Fruit fly (Drosophila melanogaster) whole organism, embryonic: Measurements from ENCODE around the gene CG13021.
A peak's percentile ranks its signal among the peaks of the same experiment; 100 is the strongest.

Experiments used
- CG10267 ChIP-seq: fragments of 200-800 bp; sonication (Bioruptor generic); optimal IDR thresholded peaks from 2 replicates; lab custom pipeline; 2018; ENCODE audit warnings: missing biosample characterization, mild to moderate bottlenecking, missing genetic modification characterization, moderate library complexity
- CG10543 ChIP-seq: fragments of 200-800 bp; sonication (Bioruptor generic); optimal IDR thresholded peaks from 3 replicates; lab custom pipeline; 2017; ENCODE audit warnings: missing biosample characterization, mild to moderate bottlenecking, missing genetic modification characterization, moderate library complexity
- CG10654 ChIP-seq: fragments of 200-800 bp; sonication (Bioruptor generic); optimal IDR thresholded peaks from 2 replicates; lab custom pipeline; 2016; ENCODE audit warnings: missing biosample characterization, missing genetic modification characterization
- CG10979 ChIP-seq: fragments of 200-800 bp; sonication (Bioruptor generic); optimal IDR thresholded peaks from 2 replicates; lab custom pipeline; 2018; ENCODE audit warnings: missing biosample characterization, mild to moderate bottlenecking, missing genetic modification characterization, moderate library complexity
- CG11723 ChIP-seq: fragments of 200-800 bp; sonication (Bioruptor generic); optimal IDR thresholded peaks from 2 replicates; lab custom pipeline; 2017; ENCODE audit warnings: missing biosample characterization, mild to moderate bottlenecking, missing genetic modification characterization
- CG12219 ChIP-seq: fragments of 200-800 bp; sonication (Bioruptor generic); optimal IDR thresholded peaks from 3 replicates; lab custom pipeline; 2018; ENCODE audit warnings: missing biosample characterization, mild to moderate bottlenecking, missing genetic modification characterization
- CG12942 ChIP-seq: fragments of 200-800 bp; sonication (Bioruptor generic); optimal IDR thresholded peaks from 3 replicates; lab custom pipeline; 2016; ENCODE audit warnings: missing biosample characterization, missing genetic modification characterization
- CG14441 ChIP-seq: fragments of 200-800 bp; sonication (Bioruptor generic); IDR thresholded peaks from 2 replicates; pipeline ENCODE4 v1.3.6; 2022; ENCODE audit warnings: missing biosample characterization, missing genetic modification characterization
- CG15011 ChIP-seq: fragments of 200-800 bp; sonication (Bioruptor generic); optimal IDR thresholded peaks from 3 replicates; lab custom pipeline; 2018; ENCODE audit warnings: missing biosample characterization, mild to moderate bottlenecking, missing genetic modification characterization
- CG1602 ChIP-seq: fragments of 200-800 bp; sonication (Bioruptor generic); optimal IDR thresholded peaks from 3 replicates; lab custom pipeline; 2016; ENCODE audit warnings: missing biosample characterization, missing genetic modification characterization
- CG16863 ChIP-seq: fragments of 200-800 bp; sonication (Bioruptor generic); optimal IDR thresholded peaks from 3 replicates; lab custom pipeline; 2016; ENCODE audit warnings: missing biosample characterization, missing genetic modification characterization
- CG30020 ChIP-seq: fragments of 200-800 bp; optimal IDR thresholded peaks from 2 replicates; lab custom pipeline; 2019; ENCODE audit warnings: missing biosample characterization, mild to moderate bottlenecking, missing genetic modification characterization, moderate library complexity
- CG30403 ChIP-seq: fragments of 200-800 bp; sonication (Bioruptor generic); optimal IDR thresholded peaks from 3 replicates; lab custom pipeline; 2016; ENCODE audit warnings: missing biosample characterization, missing genetic modification characterization
- CG3163 ChIP-seq: fragments of 200-800 bp; sonication (Bioruptor generic); optimal IDR thresholded peaks from 3 replicates; lab custom pipeline; 2016; ENCODE audit warnings: missing biosample characterization, missing genetic modification characterization
- CG3281 ChIP-seq: fragments of 200-800 bp; sonication (Bioruptor generic); optimal IDR thresholded peaks from 3 replicates; lab custom pipeline; 2017; ENCODE audit warnings: missing biosample characterization, mild to moderate bottlenecking, missing genetic modification characterization
- CG3407 ChIP-seq: fragments of 200-800 bp; sonication (Bioruptor generic); optimal IDR thresholded peaks from 2 replicates; lab custom pipeline; 2018; ENCODE audit warnings: missing biosample characterization, mild to moderate bottlenecking, missing genetic modification characterization
- CG3847 ChIP-seq: fragments of 200-800 bp; sonication (Bioruptor generic); IDR thresholded peaks from 2 replicates; pipeline ENCODE4 v1.3.6; 2022; ENCODE audit warnings: missing biosample characterization, missing genetic modification characterization
- CG4820 ChIP-seq: fragments of 200-800 bp; sonication (Bioruptor generic); optimal IDR thresholded peaks from 3 replicates; lab custom pipeline; 2016; ENCODE audit warnings: missing biosample characterization, missing genetic modification characterization
- CG4854 ChIP-seq: fragments of 200-800 bp; sonication (Bioruptor generic); optimal IDR thresholded peaks from 2 replicates; lab custom pipeline; 2016; ENCODE audit warnings: missing biosample characterization, missing genetic modification characterization, inconsistent platforms
- CG5245 ChIP-seq: fragments of 200-800 bp; sonication (Bioruptor generic); optimal IDR thresholded peaks from 3 replicates; lab custom pipeline; 2016; ENCODE audit warnings: missing biosample characterization, missing genetic modification characterization
- CG7372 ChIP-seq: fragments of 200-800 bp; sonication (Bioruptor generic); IDR thresholded peaks from 2 replicates; pipeline ENCODE4 v1.3.6; 2022; ENCODE audit warnings: missing biosample characterization, missing genetic modification characterization
- CG7987 ChIP-seq: fragments of 200-800 bp; sonication (Bioruptor generic); optimal IDR thresholded peaks from 2 replicates; lab custom pipeline; 2018; ENCODE audit warnings: missing biosample characterization, mild to moderate bottlenecking, missing genetic modification characterization, moderate library complexity
- CG8281 ChIP-seq: fragments of 200-800 bp; sonication (Bioruptor generic); optimal IDR thresholded peaks from 2 replicates; lab custom pipeline; 2018; ENCODE audit warnings: missing biosample characterization, mild to moderate bottlenecking, missing genetic modification characterization, moderate library complexity
- CG8359 ChIP-seq: fragments of 200-800 bp; sonication (Bioruptor generic); optimal IDR thresholded peaks from 2 replicates; lab custom pipeline; 2017; ENCODE audit warnings: missing biosample characterization, mild to moderate bottlenecking, missing genetic modification characterization, borderline replicate concordance
- CG9797 ChIP-seq: fragments of 200-800 bp; sonication (Bioruptor generic); optimal IDR thresholded peaks from 3 replicates; lab custom pipeline; 2018; ENCODE audit warnings: missing biosample characterization, mild to moderate bottlenecking, missing genetic modification characterization
- D19A ChIP-seq: fragments of 200-800 bp; optimal IDR thresholded peaks from 3 replicates; lab custom pipeline; 2019; ENCODE audit warnings: missing biosample characterization, mild to moderate bottlenecking, missing genetic modification characterization, moderate library complexity
- Dbx ChIP-seq: fragments of 200-800 bp; sonication (Bioruptor generic); IDR thresholded peaks from 3 replicates; pipeline ENCODE4 v1.3.6; 2022; ENCODE audit warnings: missing biosample characterization, missing genetic modification characterization
- HHEX ChIP-seq: fragments of 200-800 bp; sonication (Bioruptor generic); optimal IDR thresholded peaks from 3 replicates; lab custom pipeline; 2017; ENCODE audit warnings: missing biosample characterization, mild to moderate bottlenecking, missing genetic modification characterization, missing genetic modification reagents
- Hr51 ChIP-seq, 2 experiments: fragments of 200-800 bp; sonication (Bioruptor generic); optimal IDR thresholded peaks; 2 replicates in 1 of 2; 3 replicates in 1 of 2; lab custom pipeline; 2016 to 2018; ENCODE audit warnings: missing biosample characterization in 2 of 2, missing genetic modification characterization in 2 of 2, mild to moderate bottlenecking in 1 of 2, moderate library complexity in 1 of 2
- NC2β ChIP-seq: fragments of 200-800 bp; sonication (Bioruptor generic); optimal IDR thresholded peaks from 2 replicates; lab custom pipeline; 2016; ENCODE audit warnings: missing biosample characterization, missing genetic modification characterization
- NFAT ChIP-seq: fragments of 200-800 bp; sonication (Bioruptor generic); IDR thresholded peaks from 2 replicates; pipeline ENCODE4 v1.3.6; 2022; ENCODE audit warnings: missing biosample characterization, missing genetic modification characterization
- Nf-YB ChIP-seq: fragments of 200-800 bp; sonication (Bioruptor generic); optimal IDR thresholded peaks from 3 replicates; lab custom pipeline; 2019; ENCODE audit warnings: missing biosample characterization, mild to moderate bottlenecking, missing genetic modification characterization, moderate library complexity
- Spps ChIP-seq: fragments of 200-800 bp; sonication (Bioruptor generic); optimal IDR thresholded peaks from 2 replicates; lab custom pipeline; 2018; ENCODE audit warnings: missing biosample characterization, mild to moderate bottlenecking, missing genetic modification characterization
- Sry-β ChIP-seq: fragments of 200-800 bp; sonication (Bioruptor generic); optimal IDR thresholded peaks from 2 replicates; lab custom pipeline; 2018; ENCODE audit warnings: missing biosample characterization, mild to moderate bottlenecking, missing genetic modification characterization, moderate library complexity
- Stat92E ChIP-seq, 3 experiments: fragments of >200 bp in 2 of 3; fragments of 200-800 bp in 1 of 3; sonication (Bioruptor generic) in 1 of 3; optimal IDR thresholded peaks; 2 replicates each; lab custom pipeline; 2017 to 2019; ENCODE audit warnings: missing biosample characterization in 3 of 3, missing genetic modification characterization in 3 of 3, mild to moderate bottlenecking in 1 of 3, moderate library complexity in 1 of 3
- YL-1 ChIP-seq: fragments of 200-800 bp; sonication (Bioruptor generic); optimal IDR thresholded peaks from 3 replicates; lab custom pipeline; 2017; ENCODE audit warnings: missing biosample characterization, mild to moderate bottlenecking, missing genetic modification characterization
- fd3F ChIP-seq: fragments of 200-800 bp; sonication (Bioruptor generic); optimal IDR thresholded peaks from 2 replicates; lab custom pipeline; 2018; ENCODE audit warnings: missing biosample characterization, mild to moderate bottlenecking, missing genetic modification characterization, moderate library complexity
- kah ChIP-seq: fragments of 200-800 bp; sonication (Bioruptor generic); optimal IDR thresholded peaks from 2 replicates; lab custom pipeline; 2018; ENCODE audit warnings: missing biosample characterization, mild to moderate bottlenecking, missing genetic modification characterization
- knrl ChIP-seq: fragments of 200-800 bp; sonication (Bioruptor generic); IDR thresholded peaks from 3 replicates; pipeline ENCODE4 v1.3.6; 2022; ENCODE audit warnings: missing biosample characterization, missing genetic modification characterization; ENCODE audit not compliant: partially characterized antibody
- lilli ChIP-seq: fragments of 200-800 bp; sonication (Bioruptor generic); optimal IDR thresholded peaks from 3 replicates; lab custom pipeline; 2016; ENCODE audit warnings: missing biosample characterization, missing genetic modification characterization
- nerfin-2 ChIP-seq: fragments of 200-800 bp; sonication (Bioruptor generic); IDR thresholded peaks from 2 replicates; pipeline ENCODE4 v1.3.6; 2022; ENCODE audit warnings: missing biosample characterization, missing genetic modification characterization; ENCODE audit not compliant: partially characterized antibody
- phol ChIP-seq: fragments of 200-800 bp; sonication (Bioruptor generic); optimal IDR thresholded peaks from 3 replicates; lab custom pipeline; 2018; ENCODE audit warnings: missing biosample characterization, mild to moderate bottlenecking, missing genetic modification characterization, moderate library complexity
- salm ChIP-seq: fragments of 200-800 bp; sonication (Bioruptor generic); optimal IDR thresholded peaks from 2 replicates; lab custom pipeline; 2018; ENCODE audit warnings: missing biosample characterization, mild to moderate bottlenecking, missing genetic modification characterization
- scrt ChIP-seq: fragments of 200-800 bp; sonication (Bioruptor generic); optimal IDR thresholded peaks from 2 replicates; lab custom pipeline; 2018; ENCODE audit warnings: missing biosample characterization, mild to moderate bottlenecking, missing genetic modification characterization, moderate library complexity
- sna ChIP-seq: fragments of 200-800 bp; sonication (Bioruptor generic); IDR thresholded peaks from 2 replicates; pipeline ENCODE4 v1.3.6; 2022; ENCODE audit warnings: missing biosample characterization, missing genetic modification characterization; ENCODE audit not compliant: partially characterized antibody
- tna ChIP-seq: fragments of 200-800 bp; sonication (Bioruptor generic); IDR thresholded peaks from 2 replicates; pipeline ENCODE4 v1.3.6; 2022; ENCODE audit warnings: missing biosample characterization, missing genetic modification characterization; ENCODE audit not compliant: partially characterized antibody
- twi ChIP-seq: fragments of 200-800 bp; optimal IDR thresholded peaks from 2 replicates; lab custom pipeline; 2019; ENCODE audit warnings: missing biosample characterization, mild to moderate bottlenecking, missing genetic modification characterization, moderate library complexity
- yki ChIP-seq: fragments of >200 bp; optimal IDR thresholded peaks from 3 replicates; lab custom pipeline; 2018
- zen ChIP-seq: fragments of 200-800 bp; sonication (Bioruptor generic); optimal IDR thresholded peaks from 3 replicates; lab custom pipeline; 2018; ENCODE audit warnings: missing biosample characterization, mild to moderate bottlenecking, missing genetic modification characterization, moderate library complexity
- zen2 ChIP-seq: fragments of 200-800 bp; sonication (Bioruptor generic); IDR thresholded peaks from 3 replicates; pipeline ENCODE4 v1.3.6; 2022; ENCODE audit warnings: missing biosample characterization, missing genetic modification characterization; ENCODE audit not compliant: partially characterized antibody

CG13021 gene

dm6 chrX:3485304-3485703 is 28.8 kb upstream of the CG13021 start, which contains the start of the genes CG14270 and CG10803 (continued):
- TF ChIP-seq Nf-YB (GFP tag; lab: Kevin White, UChicago) (no peak), CG12219 (GFP tag; lab: Kevin White, UChicago) (no peak), NC2β (GFP tag; lab: Kevin White, UChicago) (no peak), phol (tag; lab: Kevin White, UChicago) (peak; percentile 22), CG30403 (GFP tag; lab: Kevin White, UChicago) (peak; percentile 17), CG15011 (GFP tag; lab: Kevin White, UChicago) (no peak), yki (lab: Kevin White, UChicago) (no peak), CG7372 (GFP tag; lab: Robert Waterston, UW) (no peak), CG11723 (GFP tag; lab: Kevin White, UChicago) (no peak), tna (GFP tag; lab: Robert Waterston, UW) (no peak), fd3F (GFP tag; lab: Kevin White, UChicago) (no peak), CG10979 (tag; lab: Kevin White, UChicago) (no peak), CG30020 (tag; lab: Kevin White, UChicago) (no peak), D19A (tag; lab: Kevin White, UChicago) (no peak), Hr51 (GFP tag; optimal IDR thresholded peaks at IDR 0.05; lab: Kevin White, UChicago) (no peak), CG4854 (no peak), Dbx (GFP tag; lab: Robert Waterston, UW) (no peak), CG8281 (tag; lab: Kevin White, UChicago) (no peak), sna (GFP tag; lab: Robert Waterston, UW) (peak; percentile 81), CG16863 (no peak), Sry-β (GFP tag; lab: Kevin White, UChicago) (no peak), CG3407 (GFP tag; lab: Kevin White, UChicago) (no peak), CG12942 (GFP tag; lab: Kevin White, UChicago) (no peak), CG7987 (no peak), CG10543 (GFP tag; lab: Kevin White, UChicago) (no peak), CG3847 (GFP tag; lab: Robert Waterston, UW) (no peak), lilli (GFP tag; lab: Kevin White, UChicago) (peak; percentile 44), knrl (GFP tag; lab: Robert Waterston, UW) (peak; percentile 88), CG1602 (GFP tag; lab: Kevin White, UChicago) (no peak), salm (no peak), Stat92E (GFP tag; optimal IDR thresholded peaks at IDR 0.05; lab: Kevin White, UChicago) (peak in 1 of 3 experiments; percentile 48), CG9797 (GFP tag; lab: Kevin White, UChicago) (peak; percentile 71), kah (GFP tag; lab: Kevin White, UChicago) (no peak), CG4820 (GFP tag; lab: Kevin White, UChicago) (no peak), CG3163 (GFP tag; lab: Kevin White, UChicago) (no peak), HHEX (no peak), twi (tag; lab: Kevin White, UChicago) (no peak), CG5245 (GFP tag; lab: Kevin White, UChicago) (no peak), zen2 (GFP tag; lab: Robert Waterston, UW) (peak; percentile 29; the same call in 1 of the 3 replicates), CG14441 (GFP tag; lab: Robert Waterston, UW) (no peak), NFAT (GFP tag; lab: Robert Waterston, UW) (no peak), CG8359 (no peak), zen (tag; lab: Kevin White, UChicago) (no peak), nerfin-2 (GFP tag; lab: Robert Waterston, UW) (peak; percentile 75), CG3281 (GFP tag; lab: Kevin White, UChicago) (no peak), Spps (tag; lab: Kevin White, UChicago) (no peak), YL-1 (peak; percentile 52), CG10267 (tag; lab: Kevin White, UChicago) (peak; percentile 52), CG10654 (no peak), scrt (GFP tag; lab: Kevin White, UChicago) (no peak)
